Worm (Caenorhabditis elegans) whole organism, L4 larva: Measurements from ENCODE around the gene C18G1.9.
A peak's percentile ranks its signal among the peaks of the same experiment; 100 is the strongest.

ENCODE experiments used
- F10B5.3 ChIP-seq: sonication (generic microtip); optimal IDR thresholded peaks from 2 replicates; lab custom pipeline; 2016; ENCODE audit warnings: mild to moderate bottlenecking, missing genetic modification characterization, missing compliant biosample characterization
- F37D6.2 ChIP-seq: sonication (generic microtip); optimal IDR thresholded peaks from 2 replicates; lab custom pipeline; 2016; ENCODE audit warnings: mild to moderate bottlenecking, missing genetic modification characterization, missing compliant biosample characterization
- F49E8.2 ChIP-seq: sonication (generic microtip); optimal IDR thresholded peaks from 2 replicates; lab custom pipeline; 2016; ENCODE audit warnings: missing compliant biosample characterization, mild to moderate bottlenecking, missing genetic modification characterization, borderline replicate concordance
- T20F7.1 ChIP-seq: fragments of 200-800 bp; sonication (Bioruptor generic); optimal IDR thresholded peaks from 2 replicates; lab custom pipeline; 2018; ENCODE audit warnings: mild to moderate bottlenecking, missing genetic modification characterization, missing compliant biosample characterization
- Y48G9A.11 ChIP-seq: fragments of 200-800 bp; sonication (Bioruptor generic); IDR thresholded peaks from 2 replicates; pipeline ENCODE4 v1.3.6; 2022; ENCODE audit warnings: missing genetic modification reagents, missing genetic modification characterization, missing compliant biosample characterization
- Y5F2A.4 ChIP-seq: fragments of 200-800 bp; sonication (Bioruptor generic); optimal IDR thresholded peaks from 2 replicates; lab custom pipeline; 2018; ENCODE audit warnings: mild to moderate bottlenecking, missing genetic modification characterization, missing compliant biosample characterization
- ZK337.2 ChIP-seq: fragments of 200-800 bp; sonication (Bioruptor generic); IDR thresholded peaks from 2 replicates; pipeline ENCODE4 v1.3.6; 2022; ENCODE audit warnings: missing genetic modification reagents, missing genetic modification characterization, missing compliant biosample characterization
- aha-1 ChIP-seq: fragments of 150-350 bp; peaks from one replicate; lab custom pipeline; 2014; ENCODE audit warnings: missing biosample characterization, missing genetic modification characterization
- aly-2 ChIP-seq: sonication (generic microtip); optimal IDR thresholded peaks from 2 replicates; lab custom pipeline; 2018; ENCODE audit warnings: missing biosample characterization, missing genetic modification characterization
- ama-1 ChIP-seq: fragments of 150-350 bp; optimal IDR thresholded peaks from 2 replicates; lab custom pipeline; 2014; ENCODE audit warnings: inconsistent platforms, mixed read lengths
- arid-1 ChIP-seq: fragments of 200-800 bp; sonication (Bioruptor generic); conservative IDR thresholded peaks from 2 replicates; pipeline ENCODE4 v1.3.6; 2022; ENCODE audit warnings: missing genetic modification reagents, missing genetic modification characterization, missing compliant biosample characterization
- attf-4 ChIP-seq: sonication (generic microtip); optimal IDR thresholded peaks from 3 replicates; lab custom pipeline; 2017; ENCODE audit warnings: missing biosample characterization, missing genetic modification characterization
- ceh-20 ChIP-seq: fragments of 200-800 bp; sonication (Bioruptor generic); IDR thresholded peaks from 2 replicates; pipeline ENCODE4 v1.3.6; 2022; ENCODE audit warnings: missing genetic modification reagents, missing genetic modification characterization, missing compliant biosample characterization
- ceh-44 ChIP-seq: fragments of 200-800 bp; sonication (Bioruptor generic); IDR thresholded peaks from 2 replicates; pipeline ENCODE4 v1.3.6; 2022; ENCODE audit warnings: missing genetic modification reagents, missing genetic modification characterization, missing compliant biosample characterization
- ceh-62 ChIP-seq: sonication (generic microtip); optimal IDR thresholded peaks from 2 replicates; lab custom pipeline; 2017; ENCODE audit warnings: missing biosample characterization, missing genetic modification characterization
- ceh-82 ChIP-seq: sonication (generic microtip); optimal IDR thresholded peaks from 2 replicates; lab custom pipeline; 2017; ENCODE audit warnings: missing biosample characterization, missing genetic modification characterization
- daf-16 ChIP-seq, 3 experiments: sonication (generic microtip); optimal IDR thresholded peaks; 2 replicates each; lab custom pipeline; 2016 to 2017; ENCODE audit warnings: missing genetic modification characterization in 3 of 3, missing genetic modification reagents in 3 of 3, mild to moderate bottlenecking in 2 of 3, missing compliant biosample characterization in 2 of 3, missing biosample characterization in 1 of 3, moderate library complexity in 1 of 3
- dmd-8 ChIP-seq: fragments of 200-800 bp; sonication (Bioruptor generic); IDR thresholded peaks from 2 replicates; pipeline ENCODE4 v1.3.6; 2022; ENCODE audit warnings: missing genetic modification characterization, missing compliant biosample characterization
- egl-43 ChIP-seq: fragments of 200-800 bp; sonication (Bioruptor generic); IDR thresholded peaks from 2 replicates; pipeline ENCODE4 v1.3.6; 2022; ENCODE audit warnings: missing genetic modification reagents, missing genetic modification characterization, missing compliant biosample characterization
- fos-1 ChIP-seq: fragments of 150-350 bp; optimal IDR thresholded peaks from 2 replicates; lab custom pipeline; 2014; ENCODE audit warnings: missing biosample characterization, missing genetic modification characterization
- hif-1 ChIP-seq, 2 experiments: sonication (generic microtip); optimal IDR thresholded peaks; 2 replicates each; lab custom pipeline; 2016 to 2017; ENCODE audit warnings: missing compliant biosample characterization in 2 of 2, missing genetic modification characterization in 2 of 2, missing genetic modification reagents in 2 of 2, missing genotype in 2 of 2, mild to moderate bottlenecking in 1 of 2
- hlh-30 ChIP-seq: sonication (generic microtip); optimal IDR thresholded peaks from 2 replicates; lab custom pipeline; 2017; ENCODE audit warnings: antibody characterized with exemption, mild to moderate bottlenecking, missing genetic modification characterization, missing compliant biosample characterization; ENCODE audit not compliant: insufficient read depth
- hmg-1.1 ChIP-seq: fragments of 200-800 bp; sonication (Bioruptor generic); IDR thresholded peaks from 2 replicates; pipeline ENCODE4 v1.3.6; 2022; ENCODE audit warnings: missing genetic modification reagents, missing genetic modification characterization, missing compliant biosample characterization
- jun-1 ChIP-seq: fragments of 150-350 bp; optimal IDR thresholded peaks from 2 replicates; lab custom pipeline; 2014; ENCODE audit warnings: missing biosample characterization, missing genetic modification reagents, missing genetic modification characterization
- lim-7 ChIP-seq: fragments of 200-800 bp; sonication (Bioruptor generic); IDR thresholded peaks from 2 replicates; pipeline ENCODE4 v1.3.6; 2022; ENCODE audit warnings: missing genetic modification characterization, missing compliant biosample characterization
- lin-1 ChIP-seq: fragments of 200-800 bp; sonication (Bioruptor generic); IDR thresholded peaks from 2 replicates; pipeline ENCODE4 v1.3.6; 2022; ENCODE audit warnings: missing genetic modification reagents, missing genetic modification characterization, missing compliant biosample characterization
- lin-29 ChIP-seq: fragments of 200-800 bp; sonication (Bioruptor generic); IDR thresholded peaks from 2 replicates; pipeline ENCODE4 v1.3.6; 2022; ENCODE audit warnings: missing genetic modification reagents, missing genetic modification characterization, missing compliant biosample characterization
- lin-38 ChIP-seq: fragments of 200-800 bp; sonication (Bioruptor generic); IDR thresholded peaks from 2 replicates; pipeline ENCODE4 v1.3.6; 2022; ENCODE audit warnings: missing genetic modification reagents, missing genetic modification characterization, missing compliant biosample characterization
- lir-3 ChIP-seq: sonication (generic microtip); optimal IDR thresholded peaks from 2 replicates; lab custom pipeline; 2016; ENCODE audit warnings: mild to moderate bottlenecking, missing genetic modification characterization, missing compliant biosample characterization
- madf-9 ChIP-seq: fragments of 200-800 bp; sonication (Bioruptor generic); conservative IDR thresholded peaks from 2 replicates; pipeline ENCODE4 v1.3.6; 2022; ENCODE audit warnings: missing genetic modification reagents, missing genetic modification characterization, missing compliant biosample characterization
- mdt-29 ChIP-seq: fragments of 200-800 bp; sonication (Bioruptor generic); IDR thresholded peaks from 2 replicates; pipeline ENCODE4 v1.3.6; 2022; ENCODE audit warnings: missing genetic modification reagents, missing genetic modification characterization, missing compliant biosample characterization
- mxl-3 ChIP-seq: fragments of 200-800 bp; sonication (Bioruptor generic); optimal IDR thresholded peaks from 2 replicates; lab custom pipeline; 2018; ENCODE audit warnings: mild to moderate bottlenecking, missing genetic modification characterization, missing compliant biosample characterization
- nhr-111 ChIP-seq: fragments of 200-800 bp; sonication (Bioruptor generic); optimal IDR thresholded peaks from 2 replicates; lab custom pipeline; 2018; ENCODE audit warnings: mild to moderate bottlenecking, missing genetic modification characterization, missing compliant biosample characterization
- nhr-48 ChIP-seq: sonication (generic microtip); optimal IDR thresholded peaks from 2 replicates; lab custom pipeline; 2016; ENCODE audit warnings: mild to moderate bottlenecking, missing genetic modification characterization, missing compliant biosample characterization
- nhr-77 ChIP-seq: fragments of 150-350 bp; optimal IDR thresholded peaks from 2 replicates; lab custom pipeline; 2014; ENCODE audit warnings: missing biosample characterization, missing genetic modification characterization
- php-3 ChIP-seq: fragments of 200-800 bp; sonication (Bioruptor generic); IDR thresholded peaks from 2 replicates; pipeline ENCODE4 v1.3.6; 2022; ENCODE audit warnings: missing genetic modification reagents, missing genetic modification characterization, missing compliant biosample characterization
- saeg-2 ChIP-seq: fragments of 200-800 bp; sonication (Bioruptor generic); IDR thresholded peaks from 2 replicates; pipeline ENCODE4 v1.3.6; 2022; ENCODE audit warnings: missing genetic modification reagents, missing genetic modification characterization, missing compliant biosample characterization
- set-16 ChIP-seq: fragments of 200-800 bp; sonication (Bioruptor generic); IDR thresholded peaks from 2 replicates; pipeline ENCODE4 v1.3.6; 2022; ENCODE audit warnings: missing genetic modification reagents, missing genetic modification characterization, missing compliant biosample characterization
- snpc-1.2 ChIP-seq: fragments of 200-800 bp; sonication (Bioruptor generic); IDR thresholded peaks from 2 replicates; pipeline ENCODE4 v1.3.6; 2022; ENCODE audit warnings: missing genetic modification reagents, missing genetic modification characterization, missing compliant biosample characterization
- snpc-4 ChIP-seq: fragments of 150-350 bp; optimal IDR thresholded peaks from 2 replicates; lab custom pipeline; 2014; ENCODE audit warnings: missing biosample characterization, missing genetic modification characterization
- spr-3 ChIP-seq: fragments of 200-800 bp; sonication (Bioruptor generic); optimal IDR thresholded peaks from 2 replicates; lab custom pipeline; 2018; ENCODE audit warnings: mild to moderate bottlenecking, missing genetic modification characterization, missing compliant biosample characterization
- tag-97 ChIP-seq: fragments of 200-800 bp; sonication (Bioruptor generic); IDR thresholded peaks from 2 replicates; pipeline ENCODE4 v1.3.6; 2022; ENCODE audit warnings: missing genetic modification characterization, missing compliant biosample characterization
- tra-1 ChIP-seq: fragments of 200-800 bp; sonication (Bioruptor generic); IDR thresholded peaks from 2 replicates; pipeline ENCODE4 v1.3.6; 2022; ENCODE audit warnings: missing genetic modification reagents, missing genetic modification characterization, missing compliant biosample characterization
- zip-11 ChIP-seq: fragments of 200-800 bp; sonication (Bioruptor generic); IDR thresholded peaks from 2 replicates; pipeline ENCODE4 v1.3.6; 2022; ENCODE audit warnings: missing genetic modification characterization, missing compliant biosample characterization

Gene C18G1.9

DNA sequence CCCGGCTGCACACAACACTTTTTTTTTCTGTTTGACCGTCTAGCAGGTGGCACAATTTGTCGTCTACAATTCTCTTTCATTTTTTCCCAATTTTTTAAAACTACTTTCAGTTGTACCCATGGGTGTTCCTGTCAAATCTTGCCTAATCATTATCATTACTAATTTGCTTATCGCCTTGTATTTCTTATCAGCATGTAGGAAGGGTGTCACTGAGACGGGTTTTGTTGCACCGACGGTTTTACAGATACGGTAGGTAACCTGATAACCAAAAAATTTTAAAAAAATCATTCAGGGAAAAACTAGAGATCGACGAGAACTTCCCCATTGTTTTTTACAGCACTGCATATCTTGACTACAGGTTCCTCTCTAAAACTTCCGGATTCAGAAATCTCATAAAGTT lies 31.8 kb downstream of the C18G1.9 start, which contains the start of gene F39G3.2 (continued):
- no peak for TF ChIP-seq spr-3

DNA sequence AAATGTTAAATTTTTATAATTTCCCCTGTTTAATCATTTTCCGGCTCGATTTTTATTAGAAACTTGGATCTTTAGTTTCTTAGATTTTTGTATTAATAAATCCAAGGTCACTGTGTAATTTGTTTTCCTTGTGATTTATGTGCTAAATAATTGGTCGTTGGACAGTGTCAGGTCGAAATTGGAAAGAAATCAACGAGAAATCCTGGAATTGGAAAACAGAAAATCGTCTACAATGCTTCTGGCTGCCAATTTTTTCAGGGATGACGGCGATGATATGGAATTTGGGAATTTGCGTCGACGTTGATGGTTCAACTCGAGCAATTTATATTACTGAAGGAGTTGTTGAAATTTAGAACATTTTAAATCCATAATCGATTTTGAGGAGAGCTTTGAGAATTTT lies 34.9 kb downstream of the C18G1.9 start:
- TF ChIP-seq ama-1 (lab: Kevin White, UChicago) (no peak), lim-7 (GFP tag; lab: Robert Waterston, UW) (no peak), aha-1 (peak; percentile 96), lin-38 (GFP tag; lab: Robert Waterston, UW) (peak; percentile 40; the same call in 1 of the 2 replicates), nhr-48 (tag; lab: Kevin White, UChicago) (no peak), daf-16 (GFP tag; optimal IDR thresholded peaks at IDR 0.05; lab: Kevin White, UChicago) (no peak), daf-16 (tag; optimal IDR thresholded peaks at IDR 0.05; lab: Kevin White, UChicago) (peak; percentile 1), arid-1 (0 out of 2 replicates have a peak, but pooled peaks have one; percentile 8), nhr-77 (no peak), aly-2 (peak; percentile 31)

DNA sequence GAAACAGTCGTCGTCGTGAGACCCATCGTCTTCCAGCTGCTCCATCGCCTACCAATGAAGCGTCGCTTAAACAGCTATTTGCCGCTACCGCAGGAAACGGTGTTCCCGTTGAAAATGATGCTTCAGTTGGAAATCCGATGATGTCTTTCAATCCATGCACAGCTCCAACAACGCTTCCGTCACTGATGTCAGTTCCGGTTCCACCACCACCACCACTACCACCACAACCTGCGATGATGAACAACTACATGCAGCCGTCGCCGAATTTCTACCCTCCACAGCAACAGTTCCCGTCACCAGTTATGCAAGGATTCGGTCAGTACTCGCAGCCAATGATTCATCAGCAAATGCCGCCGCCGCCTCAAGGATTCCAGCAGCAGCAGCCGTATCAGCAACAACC lies 35.6 kb downstream of the C18G1.9 start:
- TF ChIP-seq set-16 (GFP tag; lab: Robert Waterston, UW) (peak; percentile 19; the same call in 1 of the 2 replicates), snpc-1.2 (0 out of 2 replicates have a peak, but pooled peaks have one; percentile 35), Y48G9A.11 (GFP tag; lab: Robert Waterston, UW) (no peak), nhr-77 (no peak), Y5F2A.4 (no peak), ceh-20 (no peak), ZK337.2 (GFP tag; lab: Robert Waterston, UW) (no peak), lin-38 (GFP tag; lab: Robert Waterston, UW) (no peak), egl-43 (no peak), F37D6.2 (no peak), lin-1 (no peak), snpc-4 (tag; lab: Kevin White, UChicago) (no peak), mdt-29 (GFP tag; lab: Robert Waterston, UW) (no peak), madf-9 (GFP tag; lab: Robert Waterston, UW) (no peak), fos-1 (tag; lab: Kevin White, UChicago) (no peak), spr-3 (no peak), dmd-8 (no peak), aha-1 (peak; percentile 64), jun-1 (tag; lab: Kevin White, UChicago) (no peak), ceh-44 (GFP tag; lab: Robert Waterston, UW) (no peak), php-3 (no peak), ceh-82 (tag; lab: Kevin White, UChicago) (no peak), F10B5.3 (tag; lab: Kevin White, UChicago) (no peak), T20F7.1 (GFP tag; lab: Kevin White, UChicago) (no peak), hmg-1.1 (GFP tag; lab: Robert Waterston, UW) (no peak), F49E8.2 (tag; lab: Kevin White, UChicago) (no peak)

DNA sequence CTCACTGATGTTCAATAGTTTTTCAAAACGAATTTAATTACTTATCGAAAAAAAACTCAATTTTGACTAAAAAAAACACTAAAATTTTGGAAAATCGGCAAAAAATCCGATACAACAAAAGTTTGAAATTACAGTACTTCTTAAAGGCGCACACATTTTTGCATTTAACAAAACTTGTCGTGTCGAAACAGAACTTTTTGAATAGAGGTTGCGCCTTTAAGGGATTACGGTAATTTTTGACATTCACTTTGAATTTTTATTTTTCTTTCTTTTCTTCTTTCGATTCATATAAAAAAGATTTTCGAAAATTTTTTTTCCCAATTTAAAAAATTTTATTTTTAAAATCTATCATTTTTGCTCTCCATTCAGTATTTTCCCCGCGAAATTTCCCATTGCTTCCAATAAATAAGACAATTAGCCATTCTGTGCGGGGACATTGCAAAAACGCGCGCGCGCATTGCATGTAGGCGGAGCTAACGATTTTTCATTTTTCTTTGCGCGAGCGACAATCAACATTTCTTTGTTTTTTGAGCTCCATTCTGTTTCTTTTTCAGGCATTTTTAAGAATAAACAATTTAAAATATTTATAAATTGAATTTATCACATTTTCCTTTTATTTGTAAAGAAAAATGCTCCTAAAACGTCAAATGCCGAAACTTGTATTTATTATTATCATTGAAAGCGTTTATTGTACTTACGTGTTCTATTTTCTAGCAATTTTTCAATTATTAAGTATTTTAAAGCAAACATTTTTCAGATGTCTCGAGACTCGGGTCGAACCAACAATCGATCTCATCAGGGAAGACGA lies 38.2 kb downstream of the C18G1.9 start, which contains the start of gene F39G3.3:
F39G3.3 (plus strand) TSS at position 758 of the 808 bp plus-strand sequence.
- TF ChIP-seq daf-16 (GFP tag; optimal IDR thresholded peaks at IDR 0.05; lab: Kevin White, UChicago) (peak in 1 of 2 experiments; percentile 2), daf-16 (tag; optimal IDR thresholded peaks at IDR 0.05; lab: Kevin White, UChicago) (peak; percentile 59), dmd-8 (no peak), attf-4 (tag; lab: Kevin White, UChicago) (no peak), lin-29 (GFP tag; lab: Robert Waterston, UW) (no peak), F49E8.2 (tag; lab: Kevin White, UChicago) (peak; percentile 84), tag-97 (GFP tag; lab: Robert Waterston, UW) (no peak), aly-2 (no peak), mxl-3 (GFP tag; lab: Kevin White, UChicago) (no peak), set-16 (GFP tag; lab: Robert Waterston, UW) (no peak), hlh-30 (tag; lab: Kevin White, UChicago) (peak; percentile 45), saeg-2 (GFP tag; lab: Robert Waterston, UW) (no peak), ceh-62 (no peak), arid-1 (no peak), lir-3 (no peak), nhr-111 (no peak), tra-1 (GFP tag; lab: Robert Waterston, UW) (no peak), hif-1 (tag; optimal IDR thresholded peaks at IDR 0.05; lab: Kevin White, UChicago) (peak in 1 of 2 experiments; percentile 35), egl-43 (no peak), zip-11 (no peak)
